Worm (Caenorhabditis elegans): ENCODE results near the gene sir-2.2.

- TF ChIP-seq lir-3 (tag; optimal IDR thresholded peaks at IDR 0.05): no peak
- TF ChIP-seq nhr-10 (tag; optimal IDR thresholded peaks at IDR 0.05): no peak
- no peak for TF ChIP-seq madf-9 (GFP tag; conservative IDR thresholded peaks at IDR 0.05)
- TF ChIP-seq dpl-1 (GFP tag; optimal IDR thresholded peaks at IDR 0.05): no peak
- no peak for TF ChIP-seq saeg-2 (GFP tag; IDR thresholded peaks at IDR 0.05)
- TF ChIP-seq php-3 (GFP tag; IDR thresholded peaks at IDR 0.05): no peak
- no peak for TF ChIP-seq lin-15B (tag; optimal IDR thresholded peaks at IDR 0.05)
- TF ChIP-seq lsy-2 (tag; optimal IDR thresholded peaks at IDR 0.05): no peak
- no peak for TF ChIP-seq fos-1 (tag; optimal IDR thresholded peaks at IDR 0.05)
- TF ChIP-seq nhr-41 (GFP tag; IDR thresholded peaks at IDR 0.05): no peak
These were observed 43.8 kb upstream of the sir-2.2 start, which contains the start of gene cyp-14A4 for ce11 chrX:13284091-13284490.
